Fruit fly (Drosophila melanogaster): ENCODE measurements around the gene CG4098.

CG4098 gene

dm6 chr3L:16612972-16613371, 3.8 kb upstream of the CG4098 start (continued):
- peak; percentile 18 for TF ChIP-seq mam (GFP tag; optimal IDR thresholded peaks at IDR 0.05)

dm6 chr3L:16612152-16612551, 3.0 kb upstream of the CG4098 start, which contains the start of gene CG4101:
Gene CG4101, plus strand, starts transcription at chr3L:16612486.
- TF ChIP-seq CG13123 (GFP tag; optimal IDR thresholded peaks at IDR 0.05): peak; percentile 25
- TF ChIP-seq Nf-YA (GFP tag; IDR thresholded peaks at IDR 0.05): no peak
- TF ChIP-seq dmrt11E (tag; optimal IDR thresholded peaks at IDR 0.05): peak; percentile 71
- TF ChIP-seq onecut (GFP tag; IDR thresholded peaks at IDR 0.05): peak; percentile 30
- peak; percentile 60 for TF ChIP-seq CG4328 (GFP tag; optimal IDR thresholded peaks at IDR 0.05)
- peak; percentile 86 for TF ChIP-seq vvl (GFP tag; IDR thresholded peaks at IDR 0.05)
- peak; percentile 80 for TF ChIP-seq CG9215 (GFP tag; IDR thresholded peaks at IDR 0.05)
- TF ChIP-seq Neu2 (GFP tag; optimal IDR thresholded peaks at IDR 0.05; ENCODE audit: borderline replicate concordance): no peak
- TF ChIP-seq fd3F (GFP tag; optimal IDR thresholded peaks at IDR 0.05): peak; percentile 78
- peak; percentile 57 for TF ChIP-seq ap (GFP tag; IDR thresholded peaks at IDR 0.05)
- peak; percentile 54 for TF ChIP-seq D19A (tag; optimal IDR thresholded peaks at IDR 0.05)
- TF ChIP-seq CG7271 (tag; optimal IDR thresholded peaks at IDR 0.05): peak; percentile 67
- TF ChIP-seq Meics (GFP tag; optimal IDR thresholded peaks at IDR 0.05): peak; percentile 69
- peak; percentile 62 for TF ChIP-seq CG9609 (GFP tag; optimal IDR thresholded peaks at IDR 0.05)
- peak; percentile 90 for TF ChIP-seq CG13894 (tag; optimal IDR thresholded peaks at IDR 0.05)
- peak; percentile 77 for TF ChIP-seq slou (GFP tag; optimal IDR thresholded peaks at IDR 0.05)
- TF ChIP-seq CG18476 (GFP tag; optimal IDR thresholded peaks at IDR 0.05): peak; percentile 72
- TF ChIP-seq CG10565 (GFP tag; optimal IDR thresholded peaks at IDR 0.05): peak; percentile 42
- peak; percentile 42 for TF ChIP-seq CG6254 (GFP tag; optimal IDR thresholded peaks at IDR 0.05)
- TF ChIP-seq CG33557 (GFP tag; optimal IDR thresholded peaks at IDR 0.05): peak; percentile 57
- TF ChIP-seq CG7987 (GFP tag; optimal IDR thresholded peaks at IDR 0.05): peak; percentile 53
- TF ChIP-seq eyg (GFP tag; optimal IDR thresholded peaks at IDR 0.05): peak; percentile 11
- peak in 1 of 2 experiments; percentile 45 for TF ChIP-seq tll (GFP tag; optimal IDR thresholded peaks at IDR 0.05)
- peak; percentile 73 for TF ChIP-seq CG8290 (GFP tag; optimal IDR thresholded peaks at IDR 0.05)
- TF ChIP-seq CG8290 (tag; optimal IDR thresholded peaks at IDR 0.05): peak; percentile 45 to 57
- TF ChIP-seq HmgD (GFP tag; optimal IDR thresholded peaks at IDR 0.05): peak; percentile 35
- TF ChIP-seq CG6813 (GFP tag; optimal IDR thresholded peaks at IDR 0.05): peak; percentile 29
- peak; percentile 58 for TF ChIP-seq jumu (GFP tag; optimal IDR thresholded peaks at IDR 0.05)
- no peak for TF ChIP-seq CG30431 (GFP tag; optimal IDR thresholded peaks at IDR 0.05)
- peak; percentile 50 for TF ChIP-seq gcm2 (GFP tag; optimal IDR thresholded peaks at IDR 0.05)
- TF ChIP-seq Sin3A (optimal IDR thresholded peaks at IDR 0.05): peak; percentile 43
- TF ChIP-seq CG18262 (tag; optimal IDR thresholded peaks at IDR 0.05): peak; percentile 70
- TF ChIP-seq CG14014 (GFP tag; IDR thresholded peaks at IDR 0.05): peak; percentile 84
- peak; percentile 72 for TF ChIP-seq sisA (GFP tag; IDR thresholded peaks at IDR 0.05)
- TF ChIP-seq dati (GFP tag; IDR thresholded peaks at IDR 0.05): no peak
- no peak for TF ChIP-seq Jarid2 (GFP tag; optimal IDR thresholded peaks at IDR 0.05)
- TF ChIP-seq ato (GFP tag; IDR thresholded peaks at IDR 0.05; ENCODE audit: partially characterized antibody): no peak
- peak; percentile 4 for TF ChIP-seq kni (GFP tag; optimal IDR thresholded peaks at IDR 0.05)
- 0 out of 3 replicates have a peak, but pooled peaks have one; percentile 41 for TF ChIP-seq C15 (GFP tag; IDR thresholded peaks at IDR 0.05)
- TF ChIP-seq Hsf (GFP tag; optimal IDR thresholded peaks at IDR 0.05): peak; percentile 88
- peak; percentile 76 for TF ChIP-seq CG12155 (GFP tag; optimal IDR thresholded peaks at IDR 0.05)
- TF ChIP-seq CG11456 (GFP tag; IDR thresholded peaks at IDR 0.05): peak; percentile 82
- peak; percentile 35 to 79 for TF ChIP-seq bsh (GFP tag; optimal IDR thresholded peaks at IDR 0.05)
- TF ChIP-seq CG17568 (GFP tag; optimal IDR thresholded peaks at IDR 0.05): peak; percentile 74
- no peak for TF ChIP-seq TFAM (GFP tag; optimal IDR thresholded peaks at IDR 0.05)
- TF ChIP-seq H2.0 (GFP tag; IDR thresholded peaks at IDR 0.05): peak; percentile 77
- TF ChIP-seq zfh2 (GFP tag; optimal IDR thresholded peaks at IDR 0.05): peak; percentile 86
- TF ChIP-seq CG30020 (tag; optimal IDR thresholded peaks at IDR 0.05): peak; percentile 79
